Worm (Caenorhabditis elegans): ENCODE measurements around the gene M28.9.

M28.9 gene

DNA sequence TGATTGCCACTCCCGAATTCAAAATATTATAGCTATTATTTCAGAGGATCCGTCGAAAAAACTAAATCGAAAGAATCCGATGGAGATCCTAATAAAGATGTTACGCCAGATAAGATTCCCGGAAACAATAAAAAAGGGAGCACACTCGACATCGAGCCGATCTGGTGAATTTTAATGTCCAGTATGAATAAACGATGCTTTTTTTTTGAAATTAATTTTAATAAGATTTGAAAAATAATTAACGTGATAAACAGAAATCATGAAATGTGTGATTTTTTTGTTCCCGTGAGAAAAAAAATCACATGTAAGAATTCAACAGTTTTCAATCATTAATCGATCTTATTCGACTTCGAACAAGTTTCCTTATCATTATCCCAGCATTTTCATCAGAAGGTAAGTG is at the start of gene M28.9:
M28.9 (plus strand) TSS at position 301 of the 400 bp plus-strand sequence.
- TF ChIP-seq mep-1 (tag; optimal IDR thresholded peaks at IDR 0.05) (no peak), nhr-2 (tag; optimal IDR thresholded peaks at IDR 0.05) (no peak), pha-4 (tag; optimal IDR thresholded peaks at IDR 0.05) (no peak), drap-1 (GFP tag; optimal IDR thresholded peaks at IDR 0.05) (no peak), elt-1 (tag; optimal IDR thresholded peaks at IDR 0.05; ENCODE audit: borderline replicate concordance, insufficient read depth) (no peak), unc-62 (GFP tag; optimal IDR thresholded peaks at IDR 0.05) (no peak), lsy-2 (tag; optimal IDR thresholded peaks at IDR 0.05) (no peak), sem-2 (GFP tag; optimal IDR thresholded peaks at IDR 0.05) (no peak), ceh-39 (tag; optimal IDR thresholded peaks at IDR 0.05) (no peak), nhr-12 (tag; optimal IDR thresholded peaks at IDR 0.05) (no peak), cnd-1 (tag; optimal IDR thresholded peaks at IDR 0.05) (no peak), nhr-237 (tag; optimal IDR thresholded peaks at IDR 0.05) (no peak), ham-2 (GFP tag; optimal IDR thresholded peaks at IDR 0.05) (no peak), lin-13 (tag; optimal IDR thresholded peaks at IDR 0.05) (no peak), bed-3 (GFP tag; optimal IDR thresholded peaks at IDR 0.05) (no peak), ceh-83 (GFP tag; optimal IDR thresholded peaks at IDR 0.05) (no peak), tbx-8 (GFP tag; optimal IDR thresholded peaks at IDR 0.05) (no peak), zip-8 (tag; optimal IDR thresholded peaks at IDR 0.05) (no peak)

DNA sequence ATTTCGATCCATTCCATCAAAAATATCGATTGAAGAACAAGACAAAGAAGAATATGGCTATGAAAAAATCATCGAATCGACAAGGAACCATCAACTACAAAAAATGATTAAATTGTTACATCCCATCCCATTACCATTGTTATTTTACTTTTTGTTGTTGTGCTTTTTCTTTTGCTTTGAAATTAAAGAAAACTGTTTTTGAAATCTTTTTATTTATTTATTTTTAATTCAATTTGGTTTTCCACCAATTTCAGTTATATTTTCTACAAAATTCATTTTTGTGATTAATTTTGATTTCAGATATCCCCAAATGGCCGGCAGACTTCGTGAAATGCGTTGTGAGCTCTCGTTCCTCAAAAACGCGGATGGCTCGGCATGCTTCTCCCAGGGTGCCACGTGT is 46.8 kb upstream of the M28.9 start, which contains the start of gene crn-5:
crn-5 (plus strand) TSS at position 301 of the 400 bp plus-strand sequence.
- TF ChIP-seq ceh-39 (tag; optimal IDR thresholded peaks at IDR 0.05) (no peak), pha-4 (tag; optimal IDR thresholded peaks at IDR 0.05) (no peak)

DNA sequence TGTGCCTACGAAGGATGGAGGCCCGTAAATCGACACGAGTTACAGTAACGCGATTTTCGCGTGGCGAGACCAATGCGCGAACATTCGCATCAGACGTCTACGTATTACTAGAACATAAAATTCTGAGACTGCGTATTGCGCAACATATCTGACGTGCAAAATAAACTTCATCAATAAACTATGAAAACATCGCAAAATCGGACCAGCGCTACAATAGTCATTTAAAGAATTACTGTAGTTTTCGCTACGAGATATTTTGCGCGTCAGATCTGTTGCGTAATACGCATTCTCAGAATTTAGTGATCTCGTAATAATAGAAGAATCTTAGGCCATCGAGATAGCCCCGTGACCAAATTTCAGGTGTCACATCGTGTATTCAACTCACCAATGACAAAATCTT is 44.9 kb upstream of the M28.9 start:
- TF ChIP-seq flh-1 (GFP tag; optimal IDR thresholded peaks at IDR 0.05) = no peak
- peak; percentile 94 for TF ChIP-seq zip-8 (tag; optimal IDR thresholded peaks at IDR 0.05)

DNA sequence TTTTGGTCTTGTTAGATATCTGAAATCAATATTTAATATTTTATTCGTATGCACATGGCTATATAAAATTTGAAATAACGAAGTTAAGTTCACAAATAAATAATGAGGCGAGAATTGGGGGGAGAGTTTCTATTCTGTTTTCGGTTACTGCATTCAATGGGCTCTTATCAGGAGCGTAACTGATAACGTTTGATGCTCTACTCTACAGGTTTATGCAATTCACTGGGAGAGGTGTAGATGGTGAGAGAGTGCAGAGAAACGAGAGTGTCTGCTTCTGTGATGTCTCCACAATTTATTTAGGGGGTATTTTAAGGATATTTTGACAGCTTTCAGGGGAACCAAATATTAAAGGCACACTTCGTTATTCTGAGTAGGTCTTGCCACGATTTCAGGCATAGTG is 44.5 kb upstream of the M28.9 start, which contains the start of gene C14A4.6:
C14A4.6 (minus strand) TSS at position 19 of the 400 bp plus-strand sequence.
- TF ChIP-seq unc-62 (GFP tag; optimal IDR thresholded peaks at IDR 0.05) = no peak
- no peak for TF ChIP-seq drap-1 (GFP tag; optimal IDR thresholded peaks at IDR 0.05)
- TF ChIP-seq nhr-28 (tag; optimal IDR thresholded peaks at IDR 0.05) = no peak
- no peak for TF ChIP-seq tbx-8 (GFP tag; optimal IDR thresholded peaks at IDR 0.05)
- no peak for TF ChIP-seq mep-1 (tag; optimal IDR thresholded peaks at IDR 0.05)
- TF ChIP-seq unc-120 (tag; optimal IDR thresholded peaks at IDR 0.05; ENCODE audit: poor library complexity, severe bottlenecking) = no peak
- TF ChIP-seq ceh-83 (GFP tag; optimal IDR thresholded peaks at IDR 0.05) = no peak
- TF ChIP-seq pha-4 (tag; optimal IDR thresholded peaks at IDR 0.05) = no peak
- no peak for TF ChIP-seq ceh-43 (GFP tag; optimal IDR thresholded peaks at IDR 0.05)

DNA sequence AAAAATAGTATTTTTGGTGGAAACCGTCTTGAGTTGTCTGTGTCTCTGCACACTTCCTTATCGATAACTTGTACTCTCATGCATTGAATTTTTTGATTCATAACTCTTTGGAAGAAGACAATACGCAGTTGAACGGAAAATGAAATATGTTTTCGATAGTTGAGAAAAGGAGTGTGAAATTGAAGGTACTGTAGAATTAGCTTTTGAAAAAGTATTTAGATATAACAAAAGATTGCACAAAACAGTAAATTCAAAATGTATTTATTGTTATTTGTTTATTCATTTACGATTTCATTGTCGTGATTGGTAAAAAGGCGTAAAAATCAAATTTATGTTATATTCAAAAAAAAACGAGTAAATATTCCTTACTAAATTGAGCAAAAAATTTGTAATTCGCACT is 42.7 kb upstream of the M28.9 start, which contains the start of gene C14A4.7:
C14A4.7 (minus strand) TSS at position 101 of the 400 bp plus-strand sequence.
- TF ChIP-seq sem-2 (GFP tag; optimal IDR thresholded peaks at IDR 0.05) (no peak), unc-62 (GFP tag; optimal IDR thresholded peaks at IDR 0.05) (no peak), nhr-12 (tag; optimal IDR thresholded peaks at IDR 0.05) (no peak), nhr-237 (tag; optimal IDR thresholded peaks at IDR 0.05) (no peak), blmp-1 (tag; optimal IDR thresholded peaks at IDR 0.05) (no peak), unc-120 (tag; optimal IDR thresholded peaks at IDR 0.05; ENCODE audit: poor library complexity, severe bottlenecking) (no peak), M03D4.4 (tag; optimal IDR thresholded peaks at IDR 0.05) (no peak), elt-3 (tag; optimal IDR thresholded peaks at IDR 0.05) (no peak), ceh-43 (GFP tag; optimal IDR thresholded peaks at IDR 0.05) (no peak), snpc-4 (tag; optimal IDR thresholded peaks at IDR 0.05) (no peak), sptf-1 (tag; optimal IDR thresholded peaks at IDR 0.05) (no peak), nhr-76 (tag; optimal IDR thresholded peaks at IDR 0.05) (no peak), ces-1 (GFP tag; optimal IDR thresholded peaks at IDR 0.05) (no peak)

DNA sequence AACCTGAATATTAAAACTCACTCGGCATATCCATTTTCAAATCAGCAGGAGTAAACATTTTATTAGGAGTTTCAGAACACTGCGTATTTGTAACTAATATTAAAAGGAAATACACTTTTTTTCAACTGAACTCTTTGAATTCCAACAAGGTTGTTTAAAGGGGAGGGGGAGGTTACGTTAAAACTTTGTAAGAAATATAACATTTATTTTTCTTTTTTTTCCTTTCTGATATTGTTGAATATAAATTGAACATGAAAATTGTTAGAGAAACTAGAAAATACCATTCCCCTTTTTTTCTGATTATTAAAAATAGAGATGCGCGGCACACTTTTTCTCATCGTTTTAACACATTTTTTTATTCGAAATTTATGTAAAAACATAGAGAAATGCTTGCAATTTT is 41.2 kb upstream of the M28.9 start, which contains the start of gene C14A4.8:
C14A4.8 (minus strand) TSS at position 101 of the 400 bp plus-strand sequence.
- TF ChIP-seq lin-13 (tag; optimal IDR thresholded peaks at IDR 0.05) (no peak), ceh-43 (GFP tag; optimal IDR thresholded peaks at IDR 0.05) (no peak), nhr-237 (tag; optimal IDR thresholded peaks at IDR 0.05) (no peak)

Measured in whole organism, mixed stage, embryonic.